Worm (Caenorhabditis elegans) whole organism, young adult: Measurements from ENCODE around the gene Y44A6D.5.
A peak's percentile ranks its signal among the peaks of the same experiment; 100 is the strongest.

ENCODE experiments used
- B0261.1 ChIP-seq: sonication (generic microtip); optimal IDR thresholded peaks from 2 replicates; lab custom pipeline; 2016; ENCODE audit warnings: mild to moderate bottlenecking, missing genetic modification characterization, moderate library complexity, missing compliant biosample characterization
- B0336.3 ChIP-seq: fragments of 200-800 bp; sonication (Bioruptor generic); IDR thresholded peaks from 2 replicates; pipeline ENCODE4 v1.3.6; 2022; ENCODE audit warnings: missing genetic modification characterization, missing compliant biosample characterization
- D2030.7 ChIP-seq: fragments of 200-800 bp; sonication (Bioruptor generic); IDR thresholded peaks from 2 replicates; pipeline ENCODE4 v1.3.6; 2022; ENCODE audit warnings: missing genetic modification reagents, missing genetic modification characterization, missing compliant biosample characterization
- F10E7.11 ChIP-seq: sonication (generic microtip); optimal IDR thresholded peaks from 2 replicates; lab custom pipeline; 2017; ENCODE audit warnings: mild to moderate bottlenecking, missing genetic modification characterization, moderate library complexity, missing compliant biosample characterization
- F33H1.4 ChIP-seq: fragments of 200-800 bp; sonication (Bioruptor generic); IDR thresholded peaks from 2 replicates; pipeline ENCODE4 v1.3.6; 2022; ENCODE audit warnings: missing genetic modification reagents, missing genetic modification characterization, missing compliant biosample characterization
- F37B4.10 ChIP-seq: fragments of 200-800 bp; sonication (Bioruptor generic); IDR thresholded peaks from 2 replicates; pipeline ENCODE4 v1.3.6; 2022; ENCODE audit warnings: missing genetic modification characterization, missing compliant biosample characterization
- F52B5.7 ChIP-seq: sonication (generic microtip); optimal IDR thresholded peaks from 2 replicates; lab custom pipeline; 2016; ENCODE audit warnings: mild to moderate bottlenecking, missing genetic modification characterization, missing compliant biosample characterization
- K11D2.4 ChIP-seq: fragments of 200-800 bp; sonication (Bioruptor generic); IDR thresholded peaks from 2 replicates; pipeline ENCODE4 v1.3.6; 2022; ENCODE audit warnings: missing genetic modification reagents, missing genetic modification characterization, missing compliant biosample characterization
- Y53F4B.3 ChIP-seq: fragments of 200-800 bp; sonication (Bioruptor generic); IDR thresholded peaks from 2 replicates; pipeline ENCODE4 v1.3.6; 2022; ENCODE audit warnings: missing genetic modification reagents, missing genetic modification characterization, missing compliant biosample characterization
- Y53G8AR.9 ChIP-seq: fragments of 200-800 bp; sonication (Bioruptor generic); conservative IDR thresholded peaks from 2 replicates; pipeline ENCODE4 v1.3.6; 2022; ENCODE audit warnings: missing genetic modification reagents, missing genetic modification characterization, missing compliant biosample characterization
- Y56A3A.18 ChIP-seq: fragments of 200-800 bp; sonication (Bioruptor generic); IDR thresholded peaks from 2 replicates; pipeline ENCODE4 v1.3.6; 2022; ENCODE audit warnings: missing genetic modification reagents, missing genetic modification characterization, missing compliant biosample characterization
- Y79H2A.3 ChIP-seq: fragments of 200-800 bp; sonication (Bioruptor generic); conservative IDR thresholded peaks from 2 replicates; pipeline ENCODE4 v1.3.6; 2022; ENCODE audit warnings: missing genetic modification reagents, missing genetic modification characterization, missing compliant biosample characterization
- aptf-2 ChIP-seq: fragments of 200-800 bp; sonication (Bioruptor generic); conservative IDR thresholded peaks from 2 replicates; pipeline ENCODE4 v1.3.6; 2022; ENCODE audit warnings: missing genetic modification reagents, missing genetic modification characterization, missing compliant biosample characterization
- attf-3 ChIP-seq: fragments of 200-800 bp; sonication (Bioruptor generic); conservative IDR thresholded peaks from 2 replicates; pipeline ENCODE4 v1.3.6; 2022; ENCODE audit warnings: missing genetic modification reagents, missing genetic modification characterization, missing compliant biosample characterization
- ccch-3 ChIP-seq: fragments of 200-800 bp; sonication (Bioruptor generic); optimal IDR thresholded peaks from 2 replicates; lab custom pipeline; 2018; ENCODE audit warnings: mild to moderate bottlenecking, missing genetic modification characterization, missing compliant biosample characterization
- cebp-1 ChIP-seq, 2 experiments: fragments of 200-800 bp in 1 of 2; sonication (Bioruptor generic) in 1 of 2; sonication (generic microtip) in 1 of 2; IDR thresholded peaks in 1 of 2; optimal IDR thresholded peaks in 1 of 2; 2 replicates each; pipeline versions ENCODE4 v1.3.6 to Lab custom; 2017 to 2022; ENCODE audit warnings: missing compliant biosample characterization in 2 of 2, missing genetic modification characterization in 2 of 2, mild to moderate bottlenecking in 1 of 2, missing genetic modification reagents in 1 of 2, moderate library complexity in 1 of 2
- cebp-2 ChIP-seq: fragments of 200-800 bp; sonication (Bioruptor generic); IDR thresholded peaks from 2 replicates; pipeline ENCODE4 v1.3.6; 2022; ENCODE audit warnings: missing genetic modification characterization, missing compliant biosample characterization
- ceh-58 ChIP-seq: fragments of 200-800 bp; sonication (Bioruptor generic); IDR thresholded peaks from 2 replicates; pipeline ENCODE4 v1.3.6; 2022; ENCODE audit warnings: missing genetic modification characterization, missing compliant biosample characterization
- dox-1 ChIP-seq: fragments of 200-800 bp; sonication (Bioruptor generic); IDR thresholded peaks from 2 replicates; pipeline ENCODE4 v1.3.6; 2022; ENCODE audit warnings: missing genetic modification reagents, missing genetic modification characterization, missing compliant biosample characterization
- dpl-1 ChIP-seq: fragments of 150-350 bp; optimal IDR thresholded peaks from 2 replicates; lab custom pipeline; 2014; ENCODE audit warnings: missing biosample characterization, missing genetic modification reagents, missing genetic modification characterization
- egl-18 ChIP-seq: fragments of 200-800 bp; sonication (Bioruptor generic); IDR thresholded peaks from 2 replicates; pipeline ENCODE4 v1.3.6; 2022; ENCODE audit warnings: missing genetic modification reagents, missing genetic modification characterization, missing compliant biosample characterization
- egrh-3 ChIP-seq: fragments of 200-800 bp; sonication (Bioruptor generic); IDR thresholded peaks from 2 replicates; pipeline ENCODE4 v1.3.6; 2022; ENCODE audit warnings: missing genetic modification reagents, missing genetic modification characterization, missing compliant biosample characterization
- ets-4 ChIP-seq: fragments of 200-800 bp; sonication (Bioruptor generic); optimal IDR thresholded peaks from 2 replicates; lab custom pipeline; 2018; ENCODE audit warnings: mild to moderate bottlenecking, missing genetic modification characterization, missing compliant biosample characterization
- fkh-3 ChIP-seq: sonication (generic microtip); optimal IDR thresholded peaks from 2 replicates; lab custom pipeline; 2016; ENCODE audit warnings: mild to moderate bottlenecking, missing genetic modification characterization, missing compliant biosample characterization
- hlh-26 ChIP-seq: fragments of 200-800 bp; sonication (Bioruptor generic); conservative IDR thresholded peaks from 2 replicates; pipeline ENCODE4 v1.3.6; 2022; ENCODE audit warnings: missing genetic modification reagents, missing genetic modification characterization, missing compliant biosample characterization
- hmg-1.2 ChIP-seq: fragments of 200-800 bp; sonication (Bioruptor generic); IDR thresholded peaks from 2 replicates; pipeline ENCODE4 v1.3.6; 2022; ENCODE audit warnings: missing genetic modification reagents, missing genetic modification characterization, missing compliant biosample characterization
- lin-40 ChIP-seq: sonication (generic microtip); optimal IDR thresholded peaks from 2 replicates; lab custom pipeline; 2016; ENCODE audit warnings: missing genetic modification characterization, mild to moderate bottlenecking, missing compliant biosample characterization, missing genotype, missing genetic modification reagents
- nfya-1 ChIP-seq: sonication (generic microtip); optimal IDR thresholded peaks from 2 replicates; lab custom pipeline; 2017; ENCODE audit warnings: antibody characterized with exemption, missing compliant biosample characterization, missing genetic modification characterization, borderline replicate concordance; ENCODE audit not compliant: insufficient read depth
- nfyb-1 ChIP-seq: fragments of 200-800 bp; sonication (Bioruptor generic); IDR thresholded peaks from 2 replicates; pipeline ENCODE4 v1.3.6; 2022; ENCODE audit warnings: missing genetic modification reagents, missing genetic modification characterization, missing compliant biosample characterization
- nhr-179 ChIP-seq: sonication (generic microtip); optimal IDR thresholded peaks from 2 replicates; lab custom pipeline; 2016; ENCODE audit warnings: mild to moderate bottlenecking, missing genetic modification characterization, missing compliant biosample characterization
- nhr-90 ChIP-seq: sonication (generic microtip); optimal IDR thresholded peaks from 2 replicates; lab custom pipeline; 2016; ENCODE audit warnings: missing genotype, mild to moderate bottlenecking, missing genetic modification characterization, missing compliant biosample characterization
- repo-1 ChIP-seq: sonication (generic microtip); optimal IDR thresholded peaks from 2 replicates; lab custom pipeline; 2017; ENCODE audit warnings: mild to moderate bottlenecking, missing genetic modification characterization, missing compliant biosample characterization
- sea-2 ChIP-seq: fragments of 200-800 bp; sonication (Bioruptor generic); IDR thresholded peaks from 2 replicates; pipeline ENCODE4 v1.3.6; 2022; ENCODE audit warnings: missing genetic modification characterization, missing compliant biosample characterization
- snpc-3.4 ChIP-seq: sonication (generic microtip); optimal IDR thresholded peaks from 2 replicates; lab custom pipeline; 2017; ENCODE audit warnings: missing genetic modification characterization, mild to moderate bottlenecking, missing compliant biosample characterization, antibody characterized with exemption, moderate library complexity, missing genotype, missing genetic modification reagents
- sptf-2 ChIP-seq: fragments of 200-800 bp; sonication (Bioruptor generic); optimal IDR thresholded peaks from 2 replicates; lab custom pipeline; 2018; ENCODE audit warnings: mild to moderate bottlenecking, missing genetic modification characterization, missing compliant biosample characterization
- tlf-1 ChIP-seq: fragments of 200-800 bp; sonication (Bioruptor generic); optimal IDR thresholded peaks from 2 replicates; lab custom pipeline; 2018; ENCODE audit warnings: mild to moderate bottlenecking, missing genetic modification characterization, missing compliant biosample characterization
- zfh-2 ChIP-seq: fragments of 200-800 bp; sonication (Bioruptor generic); conservative IDR thresholded peaks from 2 replicates; pipeline ENCODE4 v1.3.6; 2022; ENCODE audit warnings: missing genetic modification reagents, missing genetic modification characterization, missing compliant biosample characterization
- ztf-25 ChIP-seq: fragments of 200-800 bp; sonication (Bioruptor generic); IDR thresholded peaks from 2 replicates; pipeline ENCODE4 v1.3.6; 2022; ENCODE audit warnings: missing genetic modification reagents, missing genetic modification characterization, missing compliant biosample characterization
- ztf-26 ChIP-seq: sonication (generic microtip); optimal IDR thresholded peaks from 2 replicates; lab custom pipeline; 2017; ENCODE audit warnings: missing genetic modification characterization, missing compliant biosample characterization

The Y44A6D.5 gene

DNA sequence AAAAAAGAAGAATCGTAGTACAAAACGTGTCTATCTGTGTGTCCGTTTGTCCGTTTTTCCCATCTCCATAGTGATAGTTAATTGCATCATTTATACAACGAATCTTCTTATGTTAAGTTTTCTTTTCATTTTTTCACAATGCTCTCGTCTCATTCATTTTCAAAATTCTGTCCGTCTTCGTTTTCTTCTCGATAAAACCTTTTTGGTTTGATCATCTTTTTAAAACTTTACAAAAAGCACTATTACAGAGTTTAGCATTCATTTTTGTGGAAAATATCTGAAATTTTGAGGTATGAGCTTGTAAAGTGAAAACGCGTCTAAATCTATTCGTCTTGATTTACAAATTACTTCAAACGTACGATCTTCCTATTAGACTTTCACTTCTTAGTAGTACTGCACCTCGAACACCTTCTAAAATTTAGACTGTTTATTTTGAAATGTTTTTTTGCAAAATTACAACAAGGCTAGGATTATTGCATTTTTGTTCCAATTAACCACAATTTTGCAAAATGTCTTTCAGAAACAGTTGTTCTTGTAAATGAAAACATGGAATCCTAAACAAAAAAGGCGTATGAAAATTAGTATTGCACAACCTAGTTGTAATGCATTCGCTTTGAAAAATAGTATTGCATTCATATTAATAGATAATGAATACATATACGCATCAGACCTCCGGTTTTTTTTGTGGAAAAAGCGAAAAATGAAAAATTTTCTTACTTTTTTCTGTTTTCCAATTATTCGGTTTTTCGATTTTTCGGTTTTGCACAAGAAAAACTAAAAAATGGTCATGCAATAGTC, 17.6 kb downstream of the Y44A6D.5 start (continued):
- TF ChIP-seq snpc-3.4 (tag; lab: Kevin White, UChicago) (peak; percentile 11), ztf-26 (no peak), Y53F4B.3 (GFP tag; lab: Robert Waterston, UW) (no peak), Y79H2A.3 (GFP tag; lab: Robert Waterston, UW) (no peak), D2030.7 (GFP tag; lab: Robert Waterston, UW) (no peak), Y53G8AR.9 (GFP tag; lab: Robert Waterston, UW) (no peak; the same call in 1 of the 2 replicates), ccch-3 (no peak), nhr-90 (tag; lab: Kevin White, UChicago) (no peak), sptf-2 (no peak), fkh-3 (tag; lab: Kevin White, UChicago) (no peak), F52B5.7 (tag; lab: Kevin White, UChicago) (no peak), sea-2 (no peak), F33H1.4 (GFP tag; lab: Robert Waterston, UW) (no peak), nfyb-1 (peak; percentile 62), ets-4 (GFP tag; lab: Kevin White, UChicago) (no peak), lin-40 (peak; percentile 0), egl-18 (GFP tag; lab: Robert Waterston, UW) (no peak), nfya-1 (tag; lab: Kevin White, UChicago) (no peak), B0261.1 (no peak), K11D2.4 (no peak), F37B4.10 (GFP tag; lab: Robert Waterston, UW) (no peak), cebp-2 (no peak), tlf-1 (GFP tag; lab: Kevin White, UChicago) (peak; percentile 10)

DNA sequence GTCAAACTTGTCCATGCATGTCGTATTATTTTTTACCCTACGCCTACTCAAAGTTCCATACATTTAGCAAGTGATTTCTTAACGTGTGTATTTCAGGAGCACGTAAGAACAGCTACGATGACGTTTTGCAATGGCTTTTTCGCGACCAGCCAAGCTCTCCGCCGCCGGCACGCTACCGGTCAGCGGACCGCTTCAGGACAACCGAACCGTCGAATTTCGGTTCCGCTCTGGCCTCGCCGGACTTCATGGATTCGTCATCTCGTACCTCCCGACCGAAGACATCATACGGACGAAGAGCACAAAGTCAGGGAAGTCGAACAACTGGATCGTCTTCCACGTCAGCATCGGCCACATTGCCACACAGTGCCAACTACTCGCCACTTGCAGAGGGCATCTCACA, 19.2 kb downstream of the Y44A6D.5 start:
- TF ChIP-seq repo-1: peak; percentile 36
- TF ChIP-seq Y56A3A.18 (GFP tag; lab: Robert Waterston, UW): 0 out of 2 replicates have a peak, but pooled peaks have one; percentile 27
- TF ChIP-seq sptf-2: no peak
- no peak for TF ChIP-seq dpl-1 (GFP tag; lab: Kevin White, UChicago)
- TF ChIP-seq hlh-26: no peak
- peak; percentile 74 for TF ChIP-seq zfh-2 (GFP tag; lab: Robert Waterston, UW)
- no peak for TF ChIP-seq B0261.1
- TF ChIP-seq attf-3 (GFP tag; lab: Robert Waterston, UW): no peak
- peak; percentile 19; the same call in 1 of the 2 replicates for TF ChIP-seq B0336.3
- TF ChIP-seq F52B5.7 (tag; lab: Kevin White, UChicago): peak; percentile 51
- 0 out of 2 replicates have a peak, but pooled peaks have one; percentile 13 for TF ChIP-seq hmg-1.2 (GFP tag; lab: Robert Waterston, UW)
- 0 out of 2 replicates have a peak, but pooled peaks have one; percentile 27 for TF ChIP-seq ceh-58 (GFP tag; lab: Robert Waterston, UW)
- no peak for TF ChIP-seq aptf-2 (GFP tag; lab: Robert Waterston, UW)
- no peak for TF ChIP-seq nhr-179 (tag; lab: Kevin White, UChicago)
- no peak for TF ChIP-seq F10E7.11 (tag; lab: Kevin White, UChicago)
- TF ChIP-seq ztf-25: peak; percentile 26; the same call in 1 of the 2 replicates
- TF ChIP-seq egrh-3 (GFP tag; lab: Robert Waterston, UW): peak; percentile 50; the same call in 1 of the 2 replicates
- TF ChIP-seq cebp-1 (GFP tag; IDR thresholded peaks at IDR 0.05; lab: Robert Waterston, UW): no peak
- TF ChIP-seq cebp-1 (tag; optimal IDR thresholded peaks at IDR 0.05; lab: Kevin White, UChicago): peak; percentile 26
- TF ChIP-seq dox-1: no peak
